Worm (Caenorhabditis elegans) whole organism, mixed stage, embryonic: ENCODE results near the gene glb-10.

Experiments
- ceh-83 ChIP-seq: fragments of 200-800 bp; sonication (Bioruptor generic); optimal IDR thresholded peaks from 2 replicates; lab custom pipeline; 2018; ENCODE audit warnings: mild to moderate bottlenecking, missing genetic modification characterization, missing compliant biosample characterization
- hlh-1 ChIP-seq: fragments of 150-350 bp; optimal IDR thresholded peaks from 2 replicates; lab custom pipeline; 2014; ENCODE audit warnings: missing biosample characterization, missing genetic modification reagents, missing genetic modification characterization
- lin-32 ChIP-seq: fragments of 200-800 bp; sonication (Bioruptor generic); optimal IDR thresholded peaks from 2 replicates; lab custom pipeline; 2018; ENCODE audit warnings: mild to moderate bottlenecking, missing genetic modification characterization, missing compliant biosample characterization
- mep-1 ChIP-seq: fragments of 150-350 bp; optimal IDR thresholded peaks from 2 replicates; lab custom pipeline; 2017; ENCODE audit warnings: missing biosample characterization, missing genetic modification reagents, missing genetic modification characterization, inconsistent platforms
- nhr-12 ChIP-seq: fragments of 150-350 bp; optimal IDR thresholded peaks from 2 replicates; lab custom pipeline; 2014; ENCODE audit warnings: missing biosample characterization, missing genetic modification characterization
- nhr-76 ChIP-seq: sonication (generic microtip); optimal IDR thresholded peaks from 2 replicates; lab custom pipeline; 2017; ENCODE audit warnings: missing biosample characterization, missing genetic modification characterization
- unc-62 ChIP-seq: fragments of 150-350 bp; optimal IDR thresholded peaks from 2 replicates; lab custom pipeline; 2014; ENCODE audit warnings: missing biosample characterization, missing genetic modification reagents, missing genetic modification characterization

DNA sequence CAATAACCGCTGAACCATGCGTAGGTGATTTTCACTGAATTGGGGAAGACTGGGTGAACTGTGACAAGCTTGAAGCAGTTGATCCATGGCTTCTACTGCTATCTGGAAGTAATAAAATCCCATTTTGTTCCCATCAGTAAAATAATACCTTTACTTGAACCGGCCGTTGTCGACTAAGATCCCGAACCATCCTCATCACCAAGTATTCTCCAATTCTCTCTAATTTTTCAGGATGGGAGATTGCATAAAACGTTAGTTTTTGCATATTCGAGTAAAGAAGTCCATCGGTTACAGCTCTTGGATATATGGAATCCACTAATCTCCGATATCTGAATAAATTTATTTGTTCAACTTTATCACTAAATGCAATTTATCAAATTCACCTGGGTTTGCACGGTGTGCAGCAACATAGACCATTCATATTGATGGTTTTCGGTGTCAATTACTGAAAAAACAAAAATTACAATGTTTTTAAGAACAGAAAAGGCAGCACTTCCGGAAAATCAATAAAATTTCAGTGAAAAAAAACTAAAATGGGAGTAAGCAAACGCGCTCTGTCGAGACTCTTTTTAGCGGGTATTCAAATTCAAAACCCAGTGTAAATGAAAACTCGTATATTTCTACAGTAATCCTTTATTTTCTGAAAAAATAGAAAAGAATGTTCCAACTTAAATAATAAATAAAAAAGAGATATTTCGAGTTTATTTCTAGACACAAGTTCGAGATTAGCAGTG is 11.7 kb upstream of the glb-10 start, which contains the start of gene efr-3:
- TF ChIP-seq unc-62 (GFP tag; lab: Kevin White, UChicago) (no peak), nhr-76 (tag; lab: Kevin White, UChicago) (no peak), hlh-1 (tag; lab: Kevin White, UChicago) (no peak), mep-1 (tag; lab: Kevin White, UChicago) (no peak), lin-32 (no peak), nhr-12 (tag; lab: Kevin White, UChicago) (no peak), ceh-83 (GFP tag; lab: Kevin White, UChicago) (no peak)
